Fruit fly (Drosophila melanogaster) whole organism, wandering third instar larva: ENCODE measurements around the gene bap.

ENCODE experiments used
- HLH106 ChIP-seq: fragments of 200-800 bp; optimal IDR thresholded peaks from 3 replicates; lab custom pipeline; 2019; ENCODE audit warnings: missing biosample characterization, mild to moderate bottlenecking, missing genetic modification characterization, moderate library complexity
- Hnf4 ChIP-seq: fragments of 200-800 bp; sonication (Bioruptor generic); optimal IDR thresholded peaks from 2 replicates; lab custom pipeline; 2016; ENCODE audit warnings: missing biosample characterization, mild to moderate bottlenecking, missing genetic modification characterization
- Myc ChIP-seq: fragments of >200 bp; optimal IDR thresholded peaks from 2 replicates; lab custom pipeline; 2017
- OdsH ChIP-seq: fragments of 200-800 bp; sonication (Bioruptor generic); optimal IDR thresholded peaks from 2 replicates; lab custom pipeline; 2016; ENCODE audit warnings: missing biosample characterization, mild to moderate bottlenecking, missing genetic modification characterization
- dsf ChIP-seq: sonication (Bioruptor generic); optimal IDR thresholded peaks from 2 replicates; lab custom pipeline; 2016; ENCODE audit warnings: missing biosample characterization, missing genetic modification characterization, borderline replicate concordance
- pan ChIP-seq: fragments of >200 bp; optimal IDR thresholded peaks from 2 replicates; lab custom pipeline; 2017
- psq ChIP-seq: fragments of 200-800 bp; sonication (Bioruptor generic); optimal IDR thresholded peaks from 3 replicates; lab custom pipeline; 2017; ENCODE audit warnings: missing biosample characterization, mild to moderate bottlenecking, missing genetic modification characterization, moderate library complexity

DNA sequence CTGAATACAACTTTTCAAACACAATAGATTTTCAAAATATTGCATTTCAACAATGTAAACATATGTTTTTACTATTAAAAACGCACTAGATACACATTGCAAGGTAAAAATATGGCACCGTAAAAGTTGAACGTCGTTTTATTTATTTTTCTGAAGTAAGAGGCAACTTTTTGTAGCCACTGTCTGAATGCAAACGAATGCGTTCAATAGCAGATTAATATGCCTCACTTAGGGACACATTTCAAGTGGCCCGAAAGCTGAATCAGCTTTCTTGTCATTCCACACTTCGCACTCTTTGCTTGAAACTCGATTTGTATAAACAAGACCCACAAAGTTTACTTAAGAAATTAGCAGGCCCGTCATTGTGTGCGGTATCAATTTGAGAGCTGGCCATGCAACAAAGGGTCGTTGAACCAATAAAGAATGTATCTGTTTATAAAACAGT, 38.8 kb upstream of the bap start:
- TF ChIP-seq Hnf4 (GFP tag; lab: Kevin White, UChicago) (peak; percentile 51), HLH106 (tag; lab: Kevin White, UChicago) (peak; percentile 28), OdsH (GFP tag; lab: Kevin White, UChicago) (peak; percentile 31), dsf (GFP tag; lab: Kevin White, UChicago) (no peak), pan (no peak), Myc (lab: Kevin White, UChicago) (no peak), psq (GFP tag; lab: Kevin White, UChicago) (peak; percentile 37)
